Worm (Caenorhabditis elegans) whole organism, young adult: ENCODE measurements around the gene madf-4.
A peak's percentile ranks its signal among the peaks of the same experiment; 100 is the strongest.

ENCODE experiments used
- B0261.1 ChIP-seq: sonication (generic microtip); optimal IDR thresholded peaks from 2 replicates; lab custom pipeline; 2016; ENCODE audit warnings: mild to moderate bottlenecking, missing genetic modification characterization, moderate library complexity, missing compliant biosample characterization
- F22D6.2 ChIP-seq: sonication (generic microtip); optimal IDR thresholded peaks from 2 replicates; lab custom pipeline; 2016; ENCODE audit warnings: mild to moderate bottlenecking, missing genetic modification characterization, missing compliant biosample characterization
- F49E8.2 ChIP-seq: sonication (generic microtip); optimal IDR thresholded peaks from 3 replicates; lab custom pipeline; 2017; ENCODE audit warnings: missing genetic modification characterization, mild to moderate bottlenecking, missing compliant biosample characterization, antibody characterized with exemption, moderate library complexity; ENCODE audit not compliant: insufficient read depth
- F52B5.7 ChIP-seq: sonication (generic microtip); optimal IDR thresholded peaks from 2 replicates; lab custom pipeline; 2016; ENCODE audit warnings: mild to moderate bottlenecking, missing genetic modification characterization, missing compliant biosample characterization
- F55B11.4 ChIP-seq: sonication (generic microtip); optimal IDR thresholded peaks from 2 replicates; lab custom pipeline; 2016; ENCODE audit warnings: missing compliant biosample characterization, missing genetic modification characterization, borderline replicate concordance; ENCODE audit not compliant: insufficient read depth
- F57A8.1 ChIP-seq: fragments of 200-800 bp; sonication (Bioruptor generic); optimal IDR thresholded peaks from 2 replicates; lab custom pipeline; 2018; ENCODE audit warnings: mild to moderate bottlenecking, missing genetic modification characterization, moderate library complexity, missing compliant biosample characterization
- F57C9.4 ChIP-seq: sonication (generic microtip); optimal IDR thresholded peaks from 2 replicates; lab custom pipeline; 2017; ENCODE audit warnings: mild to moderate bottlenecking, missing genetic modification characterization, missing compliant biosample characterization
- K11D2.4 ChIP-seq: fragments of 200-800 bp; sonication (Bioruptor generic); IDR thresholded peaks from 2 replicates; pipeline ENCODE4 v1.3.6; 2022; ENCODE audit warnings: missing genetic modification reagents, missing genetic modification characterization, missing compliant biosample characterization
- K12H6.12 ChIP-seq: fragments of 200-800 bp; sonication (Bioruptor generic); optimal IDR thresholded peaks from 2 replicates; lab custom pipeline; 2018; ENCODE audit warnings: mild to moderate bottlenecking, missing genetic modification characterization, missing compliant biosample characterization
- T07F8.4 ChIP-seq: sonication (generic microtip); optimal IDR thresholded peaks from 2 replicates; lab custom pipeline; 2016; ENCODE audit warnings: mild to moderate bottlenecking, missing genetic modification characterization, moderate library complexity, missing compliant biosample characterization
- Y53G8AR.9 ChIP-seq: fragments of 200-800 bp; sonication (Bioruptor generic); conservative IDR thresholded peaks from 2 replicates; pipeline ENCODE4 v1.3.6; 2022; ENCODE audit warnings: missing genetic modification reagents, missing genetic modification characterization, missing compliant biosample characterization
- Y67H2A.10 ChIP-seq: fragments of 200-800 bp; sonication (Bioruptor generic); conservative IDR thresholded peaks from 2 replicates; pipeline ENCODE4 v1.3.6; 2022; ENCODE audit warnings: missing genetic modification reagents, missing genetic modification characterization, missing compliant biosample characterization
- Y79H2A.3 ChIP-seq: fragments of 200-800 bp; sonication (Bioruptor generic); conservative IDR thresholded peaks from 2 replicates; pipeline ENCODE4 v1.3.6; 2022; ENCODE audit warnings: missing genetic modification reagents, missing genetic modification characterization, missing compliant biosample characterization
- Y95B8A.8 ChIP-seq: fragments of 200-800 bp; sonication (Bioruptor generic); IDR thresholded peaks from 2 replicates; pipeline ENCODE4 v1.3.6; 2022; ENCODE audit warnings: missing genetic modification reagents, missing genetic modification characterization, missing compliant biosample characterization
- akir-1 ChIP-seq: fragments of 200-800 bp; sonication (Bioruptor generic); optimal IDR thresholded peaks from 2 replicates; lab custom pipeline; 2018; ENCODE audit warnings: mild to moderate bottlenecking, missing genetic modification characterization, moderate library complexity, missing compliant biosample characterization
- ama-1 ChIP-seq, 3 experiments: fragments of 150-350 bp in 1 of 3; sonication (generic microtip) in 2 of 3; optimal IDR thresholded peaks; 2 replicates each; lab custom pipeline; 2014 to 2018; ENCODE audit warnings: missing biosample characterization in 2 of 3, missing genetic modification characterization in 2 of 3, missing genetic modification reagents in 2 of 3
- attf-6 ChIP-seq: fragments of 200-800 bp; sonication (Bioruptor generic); IDR thresholded peaks from 2 replicates; pipeline ENCODE4 v1.3.6; 2022; ENCODE audit warnings: missing genetic modification reagents, missing genetic modification characterization, missing compliant biosample characterization
- bed-1 ChIP-seq: fragments of 200-800 bp; sonication (Bioruptor generic); IDR thresholded peaks from 2 replicates; pipeline ENCODE4 v1.3.6; 2022; ENCODE audit warnings: missing genetic modification reagents, missing genetic modification characterization, missing compliant biosample characterization
- cebp-1 ChIP-seq, 2 experiments: fragments of 200-800 bp in 1 of 2; sonication (Bioruptor generic) in 1 of 2; sonication (generic microtip) in 1 of 2; IDR thresholded peaks in 1 of 2; optimal IDR thresholded peaks in 1 of 2; 2 replicates each; pipeline versions ENCODE4 v1.3.6 to Lab custom; 2017 to 2022; ENCODE audit warnings: missing compliant biosample characterization in 2 of 2, missing genetic modification characterization in 2 of 2, mild to moderate bottlenecking in 1 of 2, missing genetic modification reagents in 1 of 2, moderate library complexity in 1 of 2
- ceh-40 ChIP-seq: fragments of 200-800 bp; sonication (Bioruptor generic); IDR thresholded peaks from 2 replicates; pipeline ENCODE4 v1.3.6; 2022; ENCODE audit warnings: missing genetic modification characterization, missing compliant biosample characterization
- ceh-79 ChIP-seq: sonication (generic microtip); optimal IDR thresholded peaks from 2 replicates; lab custom pipeline; 2017; ENCODE audit warnings: mild to moderate bottlenecking, missing genetic modification characterization, missing compliant biosample characterization
- dpff-1 ChIP-seq: sonication (generic microtip); optimal IDR thresholded peaks from 2 replicates; lab custom pipeline; 2017; ENCODE audit warnings: mild to moderate bottlenecking, missing genetic modification characterization, missing compliant biosample characterization
- egrh-3 ChIP-seq: fragments of 200-800 bp; sonication (Bioruptor generic); IDR thresholded peaks from 2 replicates; pipeline ENCODE4 v1.3.6; 2022; ENCODE audit warnings: missing genetic modification reagents, missing genetic modification characterization, missing compliant biosample characterization
- gei-17 ChIP-seq: fragments of 200-800 bp; sonication (Bioruptor generic); optimal IDR thresholded peaks from 2 replicates; lab custom pipeline; 2018; ENCODE audit warnings: mild to moderate bottlenecking, missing genetic modification characterization, missing compliant biosample characterization
- him-1 ChIP-seq: sonication (generic microtip); optimal IDR thresholded peaks from 2 replicates; lab custom pipeline; 2016; ENCODE audit warnings: missing genotype, missing genetic modification reagents, missing genetic modification characterization, missing compliant biosample characterization
- hmg-20 ChIP-seq: fragments of 200-800 bp; sonication (Bioruptor generic); IDR thresholded peaks from 2 replicates; pipeline ENCODE4 v1.3.6; 2022; ENCODE audit warnings: missing genetic modification reagents, missing genetic modification characterization, missing compliant biosample characterization
- lin-35 ChIP-seq, 3 experiments: fragments of 150-350 bp in 2 of 3; sonication (generic microtip) in 1 of 3; optimal IDR thresholded peaks; 2 replicates each; lab custom pipeline; 2014 to 2018; ENCODE audit warnings: missing biosample characterization in 3 of 3, missing genetic modification characterization in 3 of 3, missing genetic modification reagents in 3 of 3
- lin-54 ChIP-seq: fragments of 200-800 bp; sonication (Bioruptor generic); optimal IDR thresholded peaks from 2 replicates; lab custom pipeline; 2018; ENCODE audit warnings: mild to moderate bottlenecking, missing genetic modification characterization, missing compliant biosample characterization
- lsl-1 ChIP-seq: fragments of 200-800 bp; sonication (Bioruptor generic); optimal IDR thresholded peaks from 2 replicates; lab custom pipeline; 2018; ENCODE audit warnings: mild to moderate bottlenecking, missing genetic modification characterization, moderate library complexity, missing compliant biosample characterization
- nfya-2 ChIP-seq: fragments of 200-800 bp; sonication (Bioruptor generic); IDR thresholded peaks from 2 replicates; pipeline ENCODE4 v1.3.6; 2022; ENCODE audit warnings: missing genetic modification reagents, missing genetic modification characterization, missing compliant biosample characterization
- nhr-120 ChIP-seq: fragments of 200-800 bp; sonication (Bioruptor generic); IDR thresholded peaks from 2 replicates; pipeline ENCODE4 v1.3.6; 2022; ENCODE audit warnings: missing genetic modification characterization, missing compliant biosample characterization
- nhr-179 ChIP-seq: sonication (generic microtip); optimal IDR thresholded peaks from 2 replicates; lab custom pipeline; 2016; ENCODE audit warnings: mild to moderate bottlenecking, missing genetic modification characterization, missing compliant biosample characterization
- nhr-90 ChIP-seq: sonication (generic microtip); optimal IDR thresholded peaks from 2 replicates; lab custom pipeline; 2016; ENCODE audit warnings: missing genotype, mild to moderate bottlenecking, missing genetic modification characterization, missing compliant biosample characterization
- repo-1 ChIP-seq: sonication (generic microtip); optimal IDR thresholded peaks from 2 replicates; lab custom pipeline; 2017; ENCODE audit warnings: mild to moderate bottlenecking, missing genetic modification characterization, missing compliant biosample characterization
- sea-2 ChIP-seq: fragments of 200-800 bp; sonication (Bioruptor generic); IDR thresholded peaks from 2 replicates; pipeline ENCODE4 v1.3.6; 2022; ENCODE audit warnings: missing genetic modification characterization, missing compliant biosample characterization
- snpc-1.1 ChIP-seq: sonication (generic microtip); optimal IDR thresholded peaks from 2 replicates; lab custom pipeline; 2017; ENCODE audit warnings: missing genetic modification characterization, mild to moderate bottlenecking, missing compliant biosample characterization, antibody characterized with exemption, moderate library complexity, missing genotype, missing genetic modification reagents; ENCODE audit not compliant: insufficient read depth
- snpc-4 ChIP-seq, 5 experiments: fragments of 150-350 bp in 1 of 5; sonication (generic microtip) in 4 of 5; optimal IDR thresholded peaks; 2 replicates each; lab custom pipeline; 2014 to 2018; ENCODE audit warnings: missing genetic modification characterization in 5 of 5, missing biosample characterization in 3 of 5, antibody characterized with exemption in 2 of 5, mild to moderate bottlenecking in 2 of 5, missing compliant biosample characterization in 2 of 5, missing genotype in 2 of 5, moderate library complexity in 2 of 5, missing genetic modification reagents in 1 of 5
- sptf-2 ChIP-seq: fragments of 200-800 bp; sonication (Bioruptor generic); optimal IDR thresholded peaks from 2 replicates; lab custom pipeline; 2018; ENCODE audit warnings: mild to moderate bottlenecking, missing genetic modification characterization, missing compliant biosample characterization
- tlf-1 ChIP-seq: fragments of 200-800 bp; sonication (Bioruptor generic); optimal IDR thresholded peaks from 2 replicates; lab custom pipeline; 2018; ENCODE audit warnings: mild to moderate bottlenecking, missing genetic modification characterization, missing compliant biosample characterization
- zfh-2 ChIP-seq: fragments of 200-800 bp; sonication (Bioruptor generic); conservative IDR thresholded peaks from 2 replicates; pipeline ENCODE4 v1.3.6; 2022; ENCODE audit warnings: missing genetic modification reagents, missing genetic modification characterization, missing compliant biosample characterization
- zim-3 ChIP-seq: sonication (generic microtip); optimal IDR thresholded peaks from 2 replicates; lab custom pipeline; 2017; ENCODE audit warnings: mild to moderate bottlenecking, missing genetic modification characterization, moderate library complexity, missing compliant biosample characterization
- ztf-26 ChIP-seq: sonication (generic microtip); optimal IDR thresholded peaks from 2 replicates; lab custom pipeline; 2017; ENCODE audit warnings: missing genetic modification characterization, missing compliant biosample characterization
- ztf-28 ChIP-seq: fragments of 200-800 bp; sonication (Bioruptor generic); IDR thresholded peaks from 2 replicates; pipeline ENCODE4 v1.3.6; 2022; ENCODE audit warnings: missing genetic modification reagents, missing genetic modification characterization, missing compliant biosample characterization
- ztf-3 ChIP-seq: fragments of 200-800 bp; sonication (Bioruptor generic); optimal IDR thresholded peaks from 2 replicates; lab custom pipeline; 2018; ENCODE audit warnings: mild to moderate bottlenecking, missing genetic modification characterization, missing compliant biosample characterization

The madf-4 gene

ce11 chrV:9962394-9962793 lies at the start of gene madf-4:
madf-4 (minus strand) TSS chrV:9962494.
- TF ChIP-seq snpc-4 (GFP tag; optimal IDR thresholded peaks at IDR 0.05; lab: Kevin White, UChicago) (no peak), snpc-4 (tag; optimal IDR thresholded peaks at IDR 0.05; lab: Kevin White, UChicago) (no peak), repo-1 (tag; lab: Kevin White, UChicago) (no peak), sea-2 (no peak), ceh-40 (no peak), ztf-28 (no peak), Y67H2A.10 (GFP tag; lab: Robert Waterston, UW) (no peak), egrh-3 (GFP tag; lab: Robert Waterston, UW) (no peak), bed-1 (no peak), attf-6 (GFP tag; lab: Robert Waterston, UW) (no peak), B0261.1 (tag; lab: Kevin White, UChicago) (no peak), F57A8.1 (GFP tag; lab: Kevin White, UChicago) (no peak), dpff-1 (tag; lab: Kevin White, UChicago) (no peak), K12H6.12 (no peak), him-1 (tag; lab: Kevin White, UChicago) (no peak), gei-17 (no peak), F22D6.2 (no peak), nhr-120 (no peak), ama-1 (optimal IDR thresholded peaks at IDR 0.05; lab: Kevin White, UChicago) (no peak), ama-1 (GFP tag; optimal IDR thresholded peaks at IDR 0.05; lab: Kevin White, UChicago) (no peak)
- TF ChIP-seq, all 124 proteins: peak for 0

ce11 chrV:10011623-10012022 lies 49.3 kb upstream of the madf-4 start, which contains the start of gene lea-1:
lea-1 (plus strand) TSS chrV:10011923.
- no peak for TF ChIP-seq zfh-2 (GFP tag; lab: Robert Waterston, UW)
- no peak for TF ChIP-seq ztf-26 (tag; lab: Kevin White, UChicago)
- TF ChIP-seq T07F8.4 (tag; lab: Kevin White, UChicago) = no peak
- TF ChIP-seq Y95B8A.8 (GFP tag; lab: Robert Waterston, UW) = no peak
- no peak for TF ChIP-seq F52B5.7 (tag; lab: Kevin White, UChicago)
- no peak for TF ChIP-seq F55B11.4 (tag; lab: Kevin White, UChicago)
- TF ChIP-seq ztf-28 = no peak
- TF ChIP-seq nfya-2 (GFP tag; lab: Robert Waterston, UW) = no peak
- no peak for TF ChIP-seq nhr-179
- TF ChIP-seq F22D6.2 = no peak
- TF ChIP-seq hmg-20 = no peak
- TF ChIP-seq lin-54 (GFP tag; lab: Kevin White, UChicago) = no peak
- no peak for TF ChIP-seq F49E8.2
- no peak for TF ChIP-seq F57C9.4 (tag; lab: Kevin White, UChicago)
- no peak for TF ChIP-seq snpc-1.1 (tag; lab: Kevin White, UChicago)

ce11 chrV:10007484-10007883 lies 45.2 kb upstream of the madf-4 start:
- TF ChIP-seq Y79H2A.3 (GFP tag; lab: Robert Waterston, UW) (no peak), cebp-1 (GFP tag; IDR thresholded peaks at IDR 0.05; lab: Robert Waterston, UW) (no peak), cebp-1 (tag; optimal IDR thresholded peaks at IDR 0.05; lab: Kevin White, UChicago) (peak; percentile 14)

- TF ChIP-seq lin-35 (GFP tag; optimal IDR thresholded peaks at IDR 0.05; lab: Kevin White, UChicago) (no peak), zim-3 (tag; lab: Kevin White, UChicago) (no peak), ceh-79 (tag; lab: Kevin White, UChicago) (no peak), Y53G8AR.9 (GFP tag; lab: Robert Waterston, UW) (no peak), akir-1 (no peak), lsl-1 (GFP tag; lab: Kevin White, UChicago) (no peak), K11D2.4 (GFP tag; lab: Robert Waterston, UW) (no peak), hmg-20 (no peak), ztf-3 (GFP tag; lab: Kevin White, UChicago) (no peak), nfya-2 (GFP tag; lab: Robert Waterston, UW) (no peak), nhr-90 (tag; lab: Kevin White, UChicago) (no peak), tlf-1 (GFP tag; lab: Kevin White, UChicago) (no peak), nhr-120 (no peak), sptf-2 (GFP tag; lab: Kevin White, UChicago) (no peak)
These were observed 44.1 kb upstream of the madf-4 start for ce11 chrV:10006374-10006773.
